Fruit fly (Drosophila melanogaster): ENCODE results near the gene Cp36.

Gene Cp36

DNA sequence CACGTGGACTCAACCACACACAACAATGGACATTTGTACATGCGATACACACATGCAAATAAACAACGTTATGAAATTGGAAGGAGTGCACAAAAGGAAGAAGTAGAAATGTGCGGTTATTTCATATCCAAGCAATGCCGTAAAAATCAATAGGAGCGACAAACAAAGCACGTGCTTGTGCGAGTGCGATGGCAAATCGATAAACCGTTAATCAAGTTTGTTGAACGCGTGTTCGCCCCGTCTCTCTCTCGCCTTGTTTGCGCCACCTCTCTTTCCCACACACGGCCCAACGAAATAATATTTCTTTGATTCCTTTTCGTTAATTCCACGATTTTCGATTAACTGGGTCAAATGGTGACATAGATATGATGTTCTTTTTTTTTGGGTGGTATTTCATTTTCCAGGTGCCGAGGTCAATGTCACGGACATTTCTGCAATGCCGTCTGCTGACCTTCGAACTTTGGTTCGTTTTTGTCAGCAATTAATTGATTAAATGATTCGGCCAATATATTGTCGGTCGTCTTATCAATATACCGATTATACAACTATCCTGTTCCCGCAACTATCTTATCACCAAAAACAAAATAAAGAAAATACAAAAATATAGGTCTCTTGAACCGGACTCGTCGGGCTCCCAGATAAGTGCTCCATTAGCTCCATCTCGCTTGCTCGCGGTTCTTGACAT lies 11.3 kb downstream of the Cp36 start:
- no peak for TF ChIP-seq noc (tag; optimal IDR thresholded peaks at IDR 0.05)

DNA sequence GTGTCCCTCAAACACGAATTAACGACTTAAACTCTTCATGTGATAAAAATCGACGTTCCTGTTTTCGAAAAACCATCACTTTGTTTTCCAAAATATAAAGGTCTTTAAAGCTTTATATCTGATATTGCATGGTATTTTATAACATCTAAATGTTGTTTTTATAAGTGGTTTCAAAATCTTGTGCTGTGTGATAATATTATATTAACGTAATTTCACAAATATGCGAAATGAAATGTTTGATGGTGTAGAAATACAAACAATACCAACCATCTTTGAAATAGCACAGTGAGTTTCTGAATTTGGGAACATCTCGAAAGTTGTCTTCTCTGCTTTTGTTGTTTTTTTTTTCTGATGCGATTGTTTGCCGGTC lies 11.8 kb downstream of the Cp36 start:
- peak; percentile 25 for TF ChIP-seq noc (tag; optimal IDR thresholded peaks at IDR 0.05)

DNA sequence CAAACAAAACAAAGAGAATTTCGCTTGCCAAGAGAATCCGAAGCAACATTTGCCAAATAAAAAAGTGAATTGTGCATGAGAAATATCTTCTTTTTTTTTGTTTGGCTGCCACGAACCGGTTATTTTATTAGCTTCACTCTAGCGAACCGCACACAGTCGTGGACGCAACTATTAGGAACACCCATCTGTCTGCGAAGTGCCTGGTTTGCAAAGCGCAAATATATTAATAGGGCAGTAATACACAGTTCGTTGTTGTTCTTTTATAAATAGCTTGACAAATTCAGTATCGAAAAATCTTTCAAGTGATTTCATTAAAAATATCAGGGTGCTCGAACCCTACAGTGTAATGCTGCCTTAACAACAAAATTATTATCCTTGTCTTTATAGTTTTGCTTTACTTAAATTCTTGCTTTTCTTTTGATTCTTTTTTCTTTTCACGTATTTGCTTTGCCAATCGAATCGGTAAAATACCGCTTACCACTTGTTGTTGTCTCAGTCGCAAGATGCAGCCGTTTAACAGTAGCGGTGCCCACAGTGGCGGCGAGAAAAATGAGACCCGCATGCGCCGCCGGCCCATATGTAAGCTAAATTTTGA lies 12.4 kb downstream of the Cp36 start:
- TF ChIP-seq noc (tag; optimal IDR thresholded peaks at IDR 0.05) = no peak

DNA sequence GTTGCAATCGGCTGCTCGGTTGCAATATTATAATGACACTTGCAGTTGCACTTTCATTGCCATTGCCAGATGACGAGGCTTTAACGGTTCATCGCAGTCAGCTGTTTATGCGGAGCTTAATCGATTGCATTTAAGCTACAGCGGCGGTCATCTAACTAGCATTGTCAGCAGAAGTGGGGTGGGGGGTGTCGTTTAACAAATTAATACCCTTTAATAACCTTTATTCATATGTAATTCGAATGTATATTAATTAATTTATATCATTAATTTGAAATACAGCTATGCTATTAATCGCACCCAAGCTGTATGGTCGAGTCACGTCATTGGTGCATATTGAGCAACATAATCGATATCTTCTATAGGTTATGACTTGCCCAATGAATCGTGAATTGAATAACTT lies 13.7 kb downstream of the Cp36 start:
- TF ChIP-seq noc (tag; optimal IDR thresholded peaks at IDR 0.05) = no peak

DNA sequence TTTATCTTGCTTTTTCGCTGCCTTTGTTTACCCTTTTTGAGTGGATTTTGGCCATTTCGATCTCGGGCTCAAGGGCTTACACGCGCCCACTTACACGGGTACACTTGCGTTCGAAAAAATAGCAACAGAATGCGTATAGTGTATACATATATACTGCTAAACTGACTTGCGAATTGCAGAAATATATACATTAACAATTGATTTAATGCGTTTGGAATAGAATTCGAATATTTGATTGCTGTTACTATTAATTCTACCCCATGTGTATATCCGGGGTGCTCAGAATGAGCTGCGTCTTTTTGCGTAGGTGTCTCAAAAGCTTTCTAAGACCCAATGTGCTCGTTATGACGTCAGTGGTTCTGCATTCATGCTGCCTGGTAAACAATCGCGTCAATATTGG lies 14.4 kb downstream of the Cp36 start:
- no peak for TF ChIP-seq noc (tag; optimal IDR thresholded peaks at IDR 0.05)

DNA sequence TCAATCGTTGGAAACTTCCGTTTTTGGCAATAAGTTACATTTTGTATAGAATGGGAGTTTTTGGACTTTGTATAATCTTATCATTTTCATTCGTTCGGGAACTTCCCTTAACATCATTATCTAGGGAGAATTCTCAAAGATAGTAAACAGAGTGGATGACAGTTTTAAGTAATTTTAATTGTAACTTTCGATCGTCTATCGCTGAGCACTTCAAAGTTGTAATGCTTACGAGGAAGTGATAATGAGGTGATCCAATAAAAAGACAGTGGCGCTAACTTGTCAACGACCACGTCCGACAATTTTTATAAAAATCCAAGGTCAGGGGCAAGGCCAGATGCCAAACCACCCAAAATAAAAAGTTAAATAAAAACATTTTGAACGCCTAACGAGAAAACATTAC lies 17.2 kb downstream of the Cp36 start:
- no peak for TF ChIP-seq noc (tag; optimal IDR thresholded peaks at IDR 0.05)

DNA sequence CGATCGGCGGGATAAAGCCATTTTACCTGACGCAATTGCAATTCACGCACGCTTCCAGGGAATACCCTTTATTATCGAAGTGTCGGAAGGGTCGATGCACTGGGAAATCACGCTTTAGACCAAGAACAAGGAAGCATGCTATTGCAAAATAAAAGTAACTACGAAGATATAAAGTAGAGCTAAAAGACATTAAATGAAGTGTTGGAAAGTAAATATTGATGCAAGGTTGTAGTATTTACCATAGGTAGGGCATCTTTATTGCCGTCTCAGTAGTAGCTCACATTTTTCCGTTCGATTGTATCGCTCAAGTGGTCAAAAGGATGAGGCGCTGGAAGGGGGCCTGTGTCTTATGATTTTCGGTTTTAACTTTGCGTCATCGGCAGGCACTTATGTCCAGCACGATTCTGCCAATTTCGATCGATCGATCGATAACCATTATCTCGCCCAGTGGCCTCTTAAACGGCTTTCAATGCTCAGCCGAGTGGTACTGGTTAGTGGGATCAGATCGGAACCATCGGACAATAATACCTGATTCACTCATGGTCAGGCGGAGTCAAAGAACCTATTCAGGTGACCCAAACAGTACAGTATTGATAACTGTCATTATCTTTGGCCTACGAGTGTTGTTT lies 18.6 kb downstream of the Cp36 start:
- TF ChIP-seq noc (tag; optimal IDR thresholded peaks at IDR 0.05) = no peak

DNA sequence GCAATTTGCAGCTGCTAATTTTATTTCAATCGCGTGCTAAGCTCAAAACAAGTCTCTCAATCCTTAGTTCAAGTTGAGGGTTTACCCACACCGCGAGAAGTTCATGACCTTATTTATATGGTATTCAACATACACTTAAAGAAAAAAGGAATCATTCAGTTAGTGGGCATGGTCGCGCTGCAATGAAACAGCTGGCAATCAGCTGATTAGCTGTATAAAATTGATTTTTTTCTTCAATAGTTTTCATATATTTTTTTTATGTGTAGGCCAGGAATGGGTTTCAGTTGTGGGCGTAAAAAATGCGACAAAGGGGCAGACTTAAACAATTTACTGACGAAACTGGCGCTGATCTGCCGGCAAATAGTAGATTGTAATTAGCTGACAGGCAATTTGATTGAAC lies 20.0 kb downstream of the Cp36 start:
- TF ChIP-seq noc (tag; optimal IDR thresholded peaks at IDR 0.05) = no peak

DNA sequence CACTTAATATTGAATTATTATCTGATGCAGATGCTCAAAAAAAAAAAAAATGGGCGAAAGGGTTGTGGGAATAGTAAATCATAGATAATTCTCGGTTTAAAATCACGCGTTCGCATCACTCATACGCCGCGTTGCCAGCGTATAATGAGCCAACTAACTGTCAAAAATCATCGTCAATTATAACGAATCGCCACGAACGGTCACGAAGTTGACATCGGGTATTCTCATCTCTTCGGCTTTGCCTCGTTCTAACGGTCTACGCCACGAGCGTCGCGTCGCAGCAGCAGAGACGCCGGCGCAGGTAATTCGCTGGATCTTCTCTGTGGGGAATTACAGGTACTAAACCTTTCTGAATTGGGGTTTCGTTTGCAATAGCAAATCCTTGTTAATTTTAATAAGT lies 22.3 kb downstream of the Cp36 start:
- TF ChIP-seq noc (tag; optimal IDR thresholded peaks at IDR 0.05) = no peak

DNA sequence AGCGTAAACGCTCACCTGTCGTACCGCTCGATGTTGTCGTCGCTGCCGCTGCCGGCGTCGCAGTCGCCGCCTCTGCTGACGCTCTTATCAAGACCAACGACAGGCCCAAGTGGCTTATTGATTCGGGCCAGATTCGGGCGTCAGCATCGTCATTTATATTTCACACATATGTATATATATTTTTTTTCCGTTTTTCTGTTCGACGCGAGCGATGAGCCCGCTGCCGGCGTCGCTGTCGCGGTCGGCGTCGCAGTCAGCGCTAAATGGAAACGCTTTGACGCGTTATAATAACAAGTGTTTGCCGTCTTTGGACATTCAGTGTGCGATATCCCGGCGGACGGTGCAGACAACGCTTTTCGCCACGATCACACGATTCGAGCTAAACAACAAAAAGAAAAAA lies 22.9 kb downstream of the Cp36 start:
- TF ChIP-seq noc (tag; optimal IDR thresholded peaks at IDR 0.05) = no peak

DNA sequence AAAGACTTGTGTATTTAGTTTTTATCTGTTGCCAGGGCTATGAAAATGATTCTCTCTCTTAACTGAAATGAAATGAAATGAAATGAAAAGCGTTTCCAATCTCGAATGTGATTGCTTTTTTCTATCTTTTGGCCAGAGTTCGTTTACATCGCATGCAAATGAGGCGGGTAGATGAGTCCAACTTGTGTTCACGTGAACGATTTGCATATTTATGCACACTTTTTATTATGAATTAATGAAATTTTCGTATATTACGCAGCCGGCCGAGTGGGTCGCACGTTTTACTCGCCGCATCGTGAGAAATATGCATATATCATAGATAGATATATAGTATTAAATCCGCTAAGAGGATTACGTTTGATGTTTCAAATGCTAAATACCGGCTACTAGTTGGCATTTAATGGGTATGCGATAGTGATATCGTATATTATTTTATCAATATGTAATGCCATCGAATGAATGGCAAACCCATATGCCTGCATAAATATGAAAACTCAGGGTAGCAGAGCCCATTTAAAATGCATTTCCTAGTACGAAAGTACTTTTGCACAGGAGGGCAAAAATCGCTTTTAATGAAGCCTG lies 26.0 kb downstream of the Cp36 start:
- TF ChIP-seq noc (tag; optimal IDR thresholded peaks at IDR 0.05) = no peak

DNA sequence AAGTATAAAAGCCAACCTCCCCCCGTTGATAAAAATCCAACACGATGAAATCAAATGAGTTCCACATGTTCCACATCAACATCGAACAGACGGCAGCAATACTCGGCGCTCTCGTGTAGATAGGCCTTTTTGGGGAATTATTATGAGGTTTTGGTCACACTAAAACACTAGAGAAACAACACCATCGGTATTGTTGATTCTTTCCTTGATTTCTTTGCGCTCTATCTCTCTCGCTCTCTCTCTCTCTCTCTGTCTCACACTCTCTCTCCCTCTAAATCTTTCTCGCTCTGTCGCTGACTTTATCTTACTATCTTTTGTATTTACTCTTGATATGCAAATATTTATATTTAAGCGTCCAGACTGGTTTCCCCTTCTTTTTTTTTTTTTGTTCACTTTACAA lies 31.6 kb downstream of the Cp36 start:
- no peak for TF ChIP-seq noc (tag; optimal IDR thresholded peaks at IDR 0.05)

DNA sequence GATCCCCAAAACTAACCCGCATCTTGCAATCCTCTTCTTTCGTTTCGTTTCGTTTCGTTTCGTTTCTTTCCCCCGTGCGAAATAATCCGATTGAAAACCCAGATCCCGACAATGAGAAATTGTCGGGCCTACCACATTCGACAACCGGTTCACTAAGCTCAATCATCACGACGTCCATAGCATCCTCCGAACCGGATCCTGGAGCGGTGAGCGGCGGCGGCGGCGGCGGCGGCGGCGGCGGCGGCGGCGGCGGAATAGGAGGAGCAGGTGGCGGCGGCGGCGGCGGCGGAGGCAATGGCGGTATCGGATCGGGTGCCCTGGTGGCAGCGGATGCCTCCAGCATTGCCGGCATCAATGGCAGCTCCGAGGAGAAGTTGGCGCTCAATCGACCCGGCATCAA lies 33.1 kb downstream of the Cp36 start:
- no peak for TF ChIP-seq noc (tag; optimal IDR thresholded peaks at IDR 0.05)

DNA sequence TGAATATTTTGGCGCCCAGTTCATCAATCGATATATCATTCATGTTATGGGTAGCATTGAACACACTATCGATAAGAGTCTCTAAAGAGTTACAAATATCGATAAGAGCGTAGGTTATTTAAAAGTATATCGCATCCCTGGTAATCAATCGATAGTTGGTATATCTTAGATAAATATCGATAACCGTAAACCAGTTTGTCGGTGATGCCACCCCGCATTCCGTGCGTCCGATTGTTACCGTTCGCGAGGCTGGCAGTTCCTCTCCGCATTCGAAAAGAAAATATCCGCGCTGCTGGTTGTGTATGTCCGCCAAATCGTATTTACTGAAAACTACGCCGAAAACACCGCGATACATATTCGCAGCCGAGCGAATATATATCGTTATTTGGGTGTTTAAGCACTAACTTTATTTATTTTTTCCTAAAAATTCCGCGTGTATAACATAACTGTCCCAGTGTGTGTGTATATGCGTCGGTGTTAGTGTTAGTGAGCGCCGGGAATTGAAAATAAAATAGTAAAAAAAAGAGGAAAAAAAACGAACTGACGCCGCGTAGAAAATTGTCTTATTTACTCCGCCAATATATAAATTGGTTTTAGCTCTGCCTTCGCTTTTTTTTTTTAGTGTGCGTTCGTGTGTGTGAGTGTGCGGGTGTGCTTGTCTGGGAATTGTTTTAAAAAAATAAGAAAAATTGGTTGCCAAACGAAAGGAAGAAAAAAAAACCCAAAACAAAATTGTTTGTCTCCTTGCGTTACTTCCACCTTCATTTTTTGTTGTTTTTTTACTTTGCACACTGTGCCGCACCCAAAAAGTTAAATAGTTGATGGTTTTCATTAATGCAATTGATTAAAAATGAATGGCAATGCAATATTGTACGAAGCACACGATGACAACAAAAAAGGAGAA lies 38.3 kb downstream of the Cp36 start, which contains the start of gene Nrg:
Gene Nrg, plus strand, starts transcription at position 253 of the 904 bp plus-strand sequence.
- peak; percentile 12 for TF ChIP-seq noc (tag; optimal IDR thresholded peaks at IDR 0.05)

DNA sequence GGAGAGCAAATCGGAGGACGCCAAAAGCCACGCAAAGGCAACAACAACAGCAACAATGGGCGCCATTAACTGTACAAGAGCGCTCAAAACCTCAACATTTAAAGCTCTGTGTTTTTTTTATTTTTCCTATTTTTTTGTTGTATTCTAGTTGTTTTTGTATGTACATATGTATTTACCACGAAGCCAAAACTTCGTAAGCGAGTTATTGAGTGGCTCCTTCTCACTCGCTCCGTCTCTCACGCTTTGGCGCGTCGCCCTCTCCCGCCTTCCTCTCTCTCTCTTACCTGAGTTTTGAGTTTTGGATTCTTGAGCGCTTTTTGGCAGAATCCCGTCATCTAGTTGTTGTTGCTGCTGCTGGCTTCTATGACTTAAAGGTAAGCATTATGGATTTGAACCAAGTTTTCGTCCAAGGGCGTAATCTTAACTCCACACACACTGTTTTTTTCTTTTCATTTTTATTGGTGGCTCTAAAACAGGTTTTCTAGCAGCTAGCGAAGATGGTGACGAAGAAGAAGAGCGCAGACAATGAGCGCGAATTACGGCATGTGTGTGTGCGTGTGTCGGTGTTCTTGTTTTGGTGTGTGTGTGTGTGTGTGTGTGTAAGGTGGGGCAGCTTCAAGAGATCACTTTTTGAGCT lies 39.0 kb downstream of the Cp36 start:
- no peak for TF ChIP-seq noc (tag; optimal IDR thresholded peaks at IDR 0.05)

DNA sequence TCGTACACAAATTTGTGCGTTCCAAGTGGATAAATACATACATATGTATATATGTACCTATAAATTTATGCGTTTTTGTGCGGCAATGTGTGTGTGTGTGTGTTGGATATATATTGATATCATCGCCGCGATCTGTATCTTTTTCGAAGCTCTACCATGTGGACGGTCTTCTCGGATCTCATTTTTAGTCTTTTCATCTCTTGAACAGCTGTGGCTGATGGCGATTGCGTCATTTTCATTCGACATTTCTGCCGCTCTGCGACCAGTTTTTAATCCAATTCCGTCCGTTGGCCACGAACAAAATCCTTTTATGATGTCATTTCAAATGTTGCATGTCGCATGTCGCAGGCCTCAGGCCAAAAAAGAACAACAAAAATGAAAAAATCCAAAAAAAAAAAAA lies 41.4 kb downstream of the Cp36 start:
- TF ChIP-seq noc (tag; optimal IDR thresholded peaks at IDR 0.05) = no peak
